Worm (Caenorhabditis elegans): ENCODE results near the gene imb-2.

Gene imb-2

DNA sequence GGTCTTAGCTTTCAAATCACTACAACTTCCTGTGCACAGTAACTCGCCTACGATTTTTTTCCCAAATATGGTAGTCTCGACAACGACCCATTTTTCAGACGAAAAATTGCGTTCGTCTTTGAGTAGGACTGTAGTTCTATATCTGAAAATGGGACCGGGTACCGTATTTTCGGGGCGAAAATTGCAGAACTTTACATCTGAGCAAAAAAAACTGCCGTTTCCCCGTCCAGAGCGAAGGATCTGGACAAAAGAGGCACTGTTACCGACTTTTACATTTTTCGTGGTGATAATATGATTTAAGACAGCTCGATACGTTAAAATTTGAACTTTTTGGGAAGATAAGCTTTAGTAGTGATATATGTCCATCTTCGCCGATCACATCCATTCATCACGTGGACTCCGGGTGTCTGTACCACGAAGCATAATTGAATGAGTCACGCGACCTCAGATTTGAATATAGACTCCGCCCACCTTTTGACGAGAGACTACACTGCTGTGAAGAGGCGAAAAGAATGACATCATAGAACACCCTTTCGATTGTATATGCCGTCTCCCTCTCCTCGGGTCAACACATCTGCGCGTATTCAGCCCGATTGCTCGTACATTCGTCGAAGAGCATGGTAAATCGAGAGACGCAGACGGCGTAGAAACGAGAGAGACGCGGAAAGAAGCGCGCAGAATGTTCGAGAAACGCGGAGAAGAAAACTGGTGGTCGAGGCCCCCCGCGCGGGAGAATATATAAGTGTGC is 39.4 kb downstream of the imb-2 start (continued):
- TF ChIP-seq pqm-1 (tag; optimal IDR thresholded peaks at IDR 0.05) (peak; percentile 44), ceh-28 (tag; optimal IDR thresholded peaks at IDR 0.05) (peak; percentile 54), nhr-25 (tag; optimal IDR thresholded peaks at IDR 0.05) (peak; percentile 96), nhr-12 (tag; optimal IDR thresholded peaks at IDR 0.05) (no peak), lin-39 (tag; optimal IDR thresholded peaks at IDR 0.05) (peak; percentile 63), ztf-11 (tag; optimal IDR thresholded peaks at IDR 0.05) (no peak), ceh-82 (tag; optimal IDR thresholded peaks at IDR 0.05) (no peak), skn-1 (tag; optimal IDR thresholded peaks at IDR 0.05) (no peak)

DNA sequence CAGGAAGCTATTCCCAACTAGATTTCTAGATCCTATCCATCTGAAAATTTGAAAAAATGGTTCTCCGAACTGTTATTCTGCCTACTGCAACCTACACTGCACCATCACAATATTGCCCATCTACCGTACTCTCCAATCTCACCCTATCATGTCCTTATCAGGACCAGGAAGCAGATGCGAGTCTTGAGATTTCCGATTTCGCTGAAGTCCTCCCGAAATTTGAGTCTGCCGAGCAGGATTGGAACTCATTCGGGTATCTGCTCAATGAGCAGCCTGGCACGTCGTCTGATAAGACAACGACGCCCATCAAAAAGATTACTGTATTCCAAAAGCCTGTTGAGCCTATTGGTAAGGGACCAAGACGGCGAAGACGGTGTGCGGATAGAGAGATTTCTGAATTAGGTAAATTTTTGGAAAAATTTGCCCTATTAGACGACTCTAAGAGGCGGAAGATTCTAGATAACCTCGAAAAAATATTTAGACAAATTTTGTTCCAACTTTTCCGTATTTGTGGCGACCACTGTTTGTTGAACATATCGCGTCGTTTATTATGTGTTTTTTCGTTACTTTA is 40.1 kb downstream of the imb-2 start:
- TF ChIP-seq nhr-43 (tag; optimal IDR thresholded peaks at IDR 0.05; ENCODE audit: poor library complexity, severe bottlenecking) (peak; percentile 50), ama-1 (optimal IDR thresholded peaks at IDR 0.05) (peak; percentile 99), sea-2 (GFP tag; optimal IDR thresholded peaks at IDR 0.05) (no peak)

- TF ChIP-seq ama-1 (optimal IDR thresholded peaks at IDR 0.05) = peak; percentile 91
- no peak for TF ChIP-seq hmg-11 (tag; optimal IDR thresholded peaks at IDR 0.05)
- peak; percentile 42 for TF ChIP-seq nfya-1 (tag; optimal IDR thresholded peaks at IDR 0.05; ENCODE audit: insufficient read depth)
- peak in 1 of 3 experiments; percentile 15 for TF ChIP-seq elt-3 (tag; optimal IDR thresholded peaks at IDR 0.05)
- no peak for TF ChIP-seq nhr-237 (tag; optimal IDR thresholded peaks at IDR 0.05)
- peak; percentile 0 for TF ChIP-seq egl-5 (tag; optimal IDR thresholded peaks at IDR 0.05)
- TF ChIP-seq tbx-2 (tag; optimal IDR thresholded peaks at IDR 0.05) = peak; percentile 1
- TF ChIP-seq ztf-4 (tag; optimal IDR thresholded peaks at IDR 0.05) = no peak
- TF ChIP-seq nhr-23 (tag; optimal IDR thresholded peaks at IDR 0.05) = no peak
- TF ChIP-seq nhr-43 (tag; optimal IDR thresholded peaks at IDR 0.05; ENCODE audit: poor library complexity, severe bottlenecking) = peak; percentile 17
- peak; percentile 47 for TF ChIP-seq nhr-25 (tag; optimal IDR thresholded peaks at IDR 0.05)
Measured at ce11 chrII:14406117-14406935, 40.8 kb downstream of the imb-2 start.

- TF ChIP-seq nhr-28 (tag; optimal IDR thresholded peaks at IDR 0.05) (peak; percentile 34), ama-1 (optimal IDR thresholded peaks at IDR 0.05) (peak; percentile 98), nfya-1 (tag; optimal IDR thresholded peaks at IDR 0.05; ENCODE audit: insufficient read depth) (peak; percentile 62), nhr-25 (tag; optimal IDR thresholded peaks at IDR 0.05) (peak; percentile 89), egl-5 (tag; optimal IDR thresholded peaks at IDR 0.05) (no peak), nhr-43 (tag; optimal IDR thresholded peaks at IDR 0.05; ENCODE audit: poor library complexity, severe bottlenecking) (peak; percentile 77), egl-27 (tag; optimal IDR thresholded peaks at IDR 0.05) (no peak), ceh-16 (tag; optimal IDR thresholded peaks at IDR 0.05) (peak; percentile 60), snpc-4 (tag; optimal IDR thresholded peaks at IDR 0.05) (peak; percentile 22), elt-3 (tag; optimal IDR thresholded peaks at IDR 0.05) (peak in 1 of 3 experiments; percentile 62), ztf-4 (tag; optimal IDR thresholded peaks at IDR 0.05) (peak; percentile 89), fos-1 (tag; optimal IDR thresholded peaks at IDR 0.05) (peak; percentile 10), ztf-11 (tag; optimal IDR thresholded peaks at IDR 0.05) (no peak), elt-1 (tag; optimal IDR thresholded peaks at IDR 0.05) (no peak), unc-62 (GFP tag; optimal IDR thresholded peaks at IDR 0.05) (no peak), nhr-77 (tag; optimal IDR thresholded peaks at IDR 0.05) (no peak), nhr-23 (tag; optimal IDR thresholded peaks at IDR 0.05) (peak; percentile 88), pha-4 (tag; optimal IDR thresholded peaks at IDR 0.05) (peak; percentile 37), tbx-2 (tag; optimal IDR thresholded peaks at IDR 0.05) (peak; percentile 85)
Measured at ce11 chrII:14407332-14408270, 42.1 kb downstream of the imb-2 start.

Measured in whole organism, L3 larva.